Worm (Caenorhabditis elegans) whole organism, young adult: Measurements from ENCODE around the gene Y44A6D.7.

ENCODE experiments used
- B0019.2 ChIP-seq: fragments of 200-800 bp; sonication (Bioruptor generic); conservative IDR thresholded peaks from 2 replicates; pipeline ENCODE4 v1.3.6; 2022; ENCODE audit warnings: missing genetic modification reagents, missing genetic modification characterization, missing compliant biosample characterization
- B0336.3 ChIP-seq: fragments of 200-800 bp; sonication (Bioruptor generic); IDR thresholded peaks from 2 replicates; pipeline ENCODE4 v1.3.6; 2022; ENCODE audit warnings: missing genetic modification characterization, missing compliant biosample characterization
- F23B12.7 ChIP-seq: sonication (generic microtip); optimal IDR thresholded peaks from 2 replicates; lab custom pipeline; 2017; ENCODE audit warnings: missing genetic modification characterization, mild to moderate bottlenecking, missing compliant biosample characterization, antibody characterized with exemption, moderate library complexity; ENCODE audit not compliant: insufficient read depth
- F37B4.10 ChIP-seq: fragments of 200-800 bp; sonication (Bioruptor generic); IDR thresholded peaks from 2 replicates; pipeline ENCODE4 v1.3.6; 2022; ENCODE audit warnings: missing genetic modification characterization, missing compliant biosample characterization
- F57C9.4 ChIP-seq: sonication (generic microtip); optimal IDR thresholded peaks from 2 replicates; lab custom pipeline; 2017; ENCODE audit warnings: mild to moderate bottlenecking, missing genetic modification characterization, missing compliant biosample characterization
- K11D2.4 ChIP-seq: fragments of 200-800 bp; sonication (Bioruptor generic); IDR thresholded peaks from 2 replicates; pipeline ENCODE4 v1.3.6; 2022; ENCODE audit warnings: missing genetic modification reagents, missing genetic modification characterization, missing compliant biosample characterization
- K12H6.12 ChIP-seq: fragments of 200-800 bp; sonication (Bioruptor generic); optimal IDR thresholded peaks from 2 replicates; lab custom pipeline; 2018; ENCODE audit warnings: mild to moderate bottlenecking, missing genetic modification characterization, missing compliant biosample characterization
- Y53G8AR.9 ChIP-seq: fragments of 200-800 bp; sonication (Bioruptor generic); conservative IDR thresholded peaks from 2 replicates; pipeline ENCODE4 v1.3.6; 2022; ENCODE audit warnings: missing genetic modification reagents, missing genetic modification characterization, missing compliant biosample characterization
- Y95B8A.8 ChIP-seq: fragments of 200-800 bp; sonication (Bioruptor generic); IDR thresholded peaks from 2 replicates; pipeline ENCODE4 v1.3.6; 2022; ENCODE audit warnings: missing genetic modification reagents, missing genetic modification characterization, missing compliant biosample characterization
- akir-1 ChIP-seq: fragments of 200-800 bp; sonication (Bioruptor generic); optimal IDR thresholded peaks from 2 replicates; lab custom pipeline; 2018; ENCODE audit warnings: mild to moderate bottlenecking, missing genetic modification characterization, moderate library complexity, missing compliant biosample characterization
- aptf-2 ChIP-seq: fragments of 200-800 bp; sonication (Bioruptor generic); conservative IDR thresholded peaks from 2 replicates; pipeline ENCODE4 v1.3.6; 2022; ENCODE audit warnings: missing genetic modification reagents, missing genetic modification characterization, missing compliant biosample characterization
- atf-7 ChIP-seq: sonication (generic microtip); optimal IDR thresholded peaks from 2 replicates; lab custom pipeline; 2017; ENCODE audit warnings: mild to moderate bottlenecking, missing genetic modification characterization, missing compliant biosample characterization
- attf-5 ChIP-seq: fragments of 200-800 bp; sonication (Bioruptor generic); optimal IDR thresholded peaks from 2 replicates; lab custom pipeline; 2018; ENCODE audit warnings: mild to moderate bottlenecking, missing genetic modification characterization, missing compliant biosample characterization
- ccch-3 ChIP-seq: fragments of 200-800 bp; sonication (Bioruptor generic); optimal IDR thresholded peaks from 2 replicates; lab custom pipeline; 2018; ENCODE audit warnings: mild to moderate bottlenecking, missing genetic modification characterization, missing compliant biosample characterization
- chd-7 ChIP-seq: sonication (generic microtip); optimal IDR thresholded peaks from 2 replicates; lab custom pipeline; 2016; ENCODE audit warnings: mild to moderate bottlenecking, missing genetic modification characterization, moderate library complexity, missing compliant biosample characterization
- egl-18 ChIP-seq: fragments of 200-800 bp; sonication (Bioruptor generic); IDR thresholded peaks from 2 replicates; pipeline ENCODE4 v1.3.6; 2022; ENCODE audit warnings: missing genetic modification reagents, missing genetic modification characterization, missing compliant biosample characterization
- egl-44 ChIP-seq: fragments of 200-800 bp; sonication (Bioruptor generic); IDR thresholded peaks from 2 replicates; pipeline ENCODE4 v1.3.6; 2022; ENCODE audit warnings: missing genetic modification reagents, missing genetic modification characterization, missing compliant biosample characterization
- ekl-4 ChIP-seq: fragments of 200-800 bp; sonication (Bioruptor generic); IDR thresholded peaks from 2 replicates; pipeline ENCODE4 v1.3.6; 2022; ENCODE audit warnings: missing genetic modification reagents, missing genetic modification characterization, missing compliant biosample characterization
- fkh-3 ChIP-seq: sonication (generic microtip); optimal IDR thresholded peaks from 2 replicates; lab custom pipeline; 2016; ENCODE audit warnings: mild to moderate bottlenecking, missing genetic modification characterization, missing compliant biosample characterization
- gei-17 ChIP-seq: fragments of 200-800 bp; sonication (Bioruptor generic); optimal IDR thresholded peaks from 2 replicates; lab custom pipeline; 2018; ENCODE audit warnings: mild to moderate bottlenecking, missing genetic modification characterization, missing compliant biosample characterization
- him-1 ChIP-seq: sonication (generic microtip); optimal IDR thresholded peaks from 2 replicates; lab custom pipeline; 2016; ENCODE audit warnings: missing genotype, missing genetic modification reagents, missing genetic modification characterization, missing compliant biosample characterization
- hlh-12 ChIP-seq: sonication (generic microtip); optimal IDR thresholded peaks from 2 replicates; lab custom pipeline; 2016; ENCODE audit warnings: missing genetic modification characterization, missing compliant biosample characterization
- hlh-26 ChIP-seq: fragments of 200-800 bp; sonication (Bioruptor generic); conservative IDR thresholded peaks from 2 replicates; pipeline ENCODE4 v1.3.6; 2022; ENCODE audit warnings: missing genetic modification reagents, missing genetic modification characterization, missing compliant biosample characterization
- hmg-1.2 ChIP-seq: fragments of 200-800 bp; sonication (Bioruptor generic); IDR thresholded peaks from 2 replicates; pipeline ENCODE4 v1.3.6; 2022; ENCODE audit warnings: missing genetic modification reagents, missing genetic modification characterization, missing compliant biosample characterization
- hrde-1 ChIP-seq: sonication (generic microtip); optimal IDR thresholded peaks from 2 replicates; lab custom pipeline; 2016; ENCODE audit warnings: missing genetic modification characterization, mild to moderate bottlenecking, missing compliant biosample characterization, moderate library complexity, missing genotype, missing genetic modification reagents, borderline replicate concordance
- let-526 ChIP-seq: fragments of 200-800 bp; sonication (Bioruptor generic); IDR thresholded peaks from 2 replicates; pipeline ENCODE4 v1.3.6; 2022; ENCODE audit warnings: missing genetic modification reagents, missing genetic modification characterization, missing compliant biosample characterization
- let-607 ChIP-seq, 2 experiments: fragments of 200-800 bp in 1 of 2; sonication (Bioruptor generic) in 1 of 2; sonication (generic microtip) in 1 of 2; optimal IDR thresholded peaks; 2 replicates each; lab custom pipeline; 2016 to 2018; ENCODE audit warnings: mild to moderate bottlenecking in 2 of 2, missing compliant biosample characterization in 2 of 2, missing genetic modification characterization in 2 of 2, moderate library complexity in 2 of 2, missing genotype in 1 of 2
- lir-1 ChIP-seq: fragments of 200-800 bp; sonication (Bioruptor generic); conservative IDR thresholded peaks from 2 replicates; pipeline ENCODE4 v1.3.6; 2022; ENCODE audit warnings: missing genetic modification reagents, missing genetic modification characterization, missing compliant biosample characterization
- lsl-1 ChIP-seq: fragments of 200-800 bp; sonication (Bioruptor generic); optimal IDR thresholded peaks from 2 replicates; lab custom pipeline; 2018; ENCODE audit warnings: mild to moderate bottlenecking, missing genetic modification characterization, moderate library complexity, missing compliant biosample characterization
- madf-6 ChIP-seq: fragments of 200-800 bp; sonication (Bioruptor generic); IDR thresholded peaks from 2 replicates; pipeline ENCODE4 v1.3.6; 2022; ENCODE audit warnings: missing genetic modification reagents, missing genetic modification characterization, missing compliant biosample characterization
- mcd-1 ChIP-seq: fragments of 200-800 bp; sonication (Bioruptor generic); IDR thresholded peaks from 2 replicates; pipeline ENCODE4 v1.3.6; 2022; ENCODE audit warnings: missing genetic modification reagents, missing genetic modification characterization, missing compliant biosample characterization
- mes-4 ChIP-seq: sonication (generic microtip); optimal IDR thresholded peaks from 2 replicates; lab custom pipeline; 2016; ENCODE audit warnings: missing genotype, missing genetic modification characterization, missing compliant biosample characterization
- nfya-2 ChIP-seq: fragments of 200-800 bp; sonication (Bioruptor generic); IDR thresholded peaks from 2 replicates; pipeline ENCODE4 v1.3.6; 2022; ENCODE audit warnings: missing genetic modification reagents, missing genetic modification characterization, missing compliant biosample characterization
- nfyb-1 ChIP-seq: fragments of 200-800 bp; sonication (Bioruptor generic); IDR thresholded peaks from 2 replicates; pipeline ENCODE4 v1.3.6; 2022; ENCODE audit warnings: missing genetic modification reagents, missing genetic modification characterization, missing compliant biosample characterization
- nhr-27 ChIP-seq: fragments of 200-800 bp; sonication (Bioruptor generic); optimal IDR thresholded peaks from 2 replicates; lab custom pipeline; 2018; ENCODE audit warnings: mild to moderate bottlenecking, missing genetic modification characterization, moderate library complexity, missing compliant biosample characterization
- pbrm-1 ChIP-seq: fragments of 200-800 bp; sonication (Bioruptor generic); IDR thresholded peaks from 2 replicates; pipeline ENCODE4 v1.3.6; 2022; ENCODE audit warnings: missing genetic modification reagents, missing genetic modification characterization, missing compliant biosample characterization
- pha-4 ChIP-seq: fragments of 150-350 bp; sonication (generic microtip); optimal IDR thresholded peaks from 2 replicates; lab custom pipeline; 2014; ENCODE audit warnings: missing biosample characterization, missing genetic modification reagents, missing genetic modification characterization
- sea-2 ChIP-seq: fragments of 200-800 bp; sonication (Bioruptor generic); IDR thresholded peaks from 2 replicates; pipeline ENCODE4 v1.3.6; 2022; ENCODE audit warnings: missing genetic modification characterization, missing compliant biosample characterization
- snpc-1.1 ChIP-seq: sonication (generic microtip); optimal IDR thresholded peaks from 2 replicates; lab custom pipeline; 2017; ENCODE audit warnings: missing genetic modification characterization, mild to moderate bottlenecking, missing compliant biosample characterization, antibody characterized with exemption, moderate library complexity, missing genotype, missing genetic modification reagents; ENCODE audit not compliant: insufficient read depth
- snpc-3.4 ChIP-seq: sonication (generic microtip); optimal IDR thresholded peaks from 2 replicates; lab custom pipeline; 2017; ENCODE audit warnings: missing genetic modification characterization, mild to moderate bottlenecking, missing compliant biosample characterization, antibody characterized with exemption, moderate library complexity, missing genotype, missing genetic modification reagents
- snpc-4 ChIP-seq, 5 experiments: fragments of 150-350 bp in 1 of 5; sonication (generic microtip) in 4 of 5; optimal IDR thresholded peaks; 2 replicates each; lab custom pipeline; 2014 to 2018; ENCODE audit warnings: missing genetic modification characterization in 5 of 5, missing biosample characterization in 3 of 5, antibody characterized with exemption in 2 of 5, mild to moderate bottlenecking in 2 of 5, missing compliant biosample characterization in 2 of 5, missing genotype in 2 of 5, moderate library complexity in 2 of 5, missing genetic modification reagents in 1 of 5
- somi-1 ChIP-seq: fragments of 200-800 bp; sonication (Bioruptor generic); optimal IDR thresholded peaks from 2 replicates; lab custom pipeline; 2018; ENCODE audit warnings: mild to moderate bottlenecking, missing genetic modification characterization, missing compliant biosample characterization
- tbp1 ChIP-seq: fragments of 200-800 bp; sonication (Bioruptor generic); optimal IDR thresholded peaks from 2 replicates; lab custom pipeline; 2018; ENCODE audit warnings: mild to moderate bottlenecking, missing genetic modification characterization, missing compliant biosample characterization
- zfh-2 ChIP-seq: fragments of 200-800 bp; sonication (Bioruptor generic); conservative IDR thresholded peaks from 2 replicates; pipeline ENCODE4 v1.3.6; 2022; ENCODE audit warnings: missing genetic modification reagents, missing genetic modification characterization, missing compliant biosample characterization
- ztf-18 ChIP-seq: sonication (generic microtip); optimal IDR thresholded peaks from 2 replicates; lab custom pipeline; 2016; ENCODE audit warnings: missing genotype, mild to moderate bottlenecking, missing genetic modification characterization, missing compliant biosample characterization
- ztf-22 ChIP-seq: fragments of 200-800 bp; sonication (Bioruptor generic); optimal IDR thresholded peaks from 2 replicates; lab custom pipeline; 2018; ENCODE audit warnings: mild to moderate bottlenecking, missing genetic modification characterization, moderate library complexity, missing compliant biosample characterization
- ztf-25 ChIP-seq: fragments of 200-800 bp; sonication (Bioruptor generic); IDR thresholded peaks from 2 replicates; pipeline ENCODE4 v1.3.6; 2022; ENCODE audit warnings: missing genetic modification reagents, missing genetic modification characterization, missing compliant biosample characterization

The Y44A6D.7 gene

DNA sequence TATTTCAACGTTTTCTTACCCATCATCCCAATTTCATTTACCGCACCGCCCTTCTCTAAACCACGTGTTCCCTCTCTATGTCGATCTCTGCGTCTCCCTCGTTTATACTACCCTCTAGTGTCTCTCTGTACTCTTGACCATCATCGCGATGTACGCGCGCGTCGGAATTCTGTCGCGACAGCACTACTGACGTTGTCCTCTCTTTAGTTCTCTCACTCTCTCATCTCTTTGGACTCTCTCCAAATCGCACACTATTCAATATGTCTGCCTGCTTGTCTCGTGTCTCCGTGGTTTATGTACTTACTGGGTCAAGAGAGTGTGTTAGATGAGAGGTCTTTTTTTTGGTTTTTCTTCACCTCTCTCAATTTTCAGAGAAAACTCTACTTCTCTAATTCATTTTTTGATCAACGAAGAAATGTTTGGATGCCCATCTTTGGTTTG lies 36.2 kb upstream of the Y44A6D.7 start (continued):
- TF ChIP-seq B0019.2 (no peak), lsl-1 (no peak), nfyb-1 (GFP tag; lab: Robert Waterston, UW) (peak; percentile 95), fkh-3 (tag; lab: Kevin White, UChicago) (peak; percentile 19), egl-44 (GFP tag; lab: Robert Waterston, UW) (peak; percentile 78; the same call in 1 of the 2 replicates), atf-7 (peak; percentile 91), chd-7 (tag; lab: Kevin White, UChicago) (peak; percentile 94), him-1 (tag; lab: Kevin White, UChicago) (no peak), F57C9.4 (tag; lab: Kevin White, UChicago) (no peak), let-607 (tag; optimal IDR thresholded peaks at IDR 0.05; lab: Kevin White, UChicago) (peak; percentile 85 to 91), Y53G8AR.9 (GFP tag; lab: Robert Waterston, UW) (peak; percentile 76; the same call in 1 of the 2 replicates), sea-2 (GFP tag; lab: Robert Waterston, UW) (no peak), hrde-1 (no peak), aptf-2 (GFP tag; lab: Robert Waterston, UW) (0 out of 2 replicates have a peak, but pooled peaks have one; percentile 40), ztf-18 (tag; lab: Kevin White, UChicago) (peak; percentile 53), gei-17 (peak; percentile 78), F23B12.7 (tag; lab: Kevin White, UChicago) (no peak), pha-4 (tag; lab: Kevin White, UChicago) (no peak), ztf-25 (no peak), ekl-4 (GFP tag; lab: Robert Waterston, UW) (peak; percentile 82), let-526 (GFP tag; lab: Robert Waterston, UW) (peak; percentile 87), attf-5 (peak; percentile 78), mes-4 (tag; lab: Kevin White, UChicago) (no peak), lir-1 (GFP tag; lab: Robert Waterston, UW) (peak; percentile 85), nhr-27 (tag; lab: Kevin White, UChicago) (no peak), snpc-3.4 (tag; lab: Kevin White, UChicago) (no peak), K12H6.12 (tag; lab: Kevin White, UChicago) (peak; percentile 96), B0336.3 (GFP tag; lab: Robert Waterston, UW) (peak; percentile 84), zfh-2 (GFP tag; lab: Robert Waterston, UW) (no peak; the same call in 1 of the 2 replicates), Y95B8A.8 (GFP tag; lab: Robert Waterston, UW) (peak; percentile 43; the same call in 1 of the 2 replicates), tbp1 (GFP tag; lab: Kevin White, UChicago) (peak; percentile 69), hlh-26 (GFP tag; lab: Robert Waterston, UW) (no peak), akir-1 (GFP tag; lab: Kevin White, UChicago) (peak; percentile 49), somi-1 (GFP tag; lab: Kevin White, UChicago) (peak; percentile 93), snpc-1.1 (tag; lab: Kevin White, UChicago) (no peak), pbrm-1 (GFP tag; lab: Robert Waterston, UW) (peak; percentile 92), snpc-4 (GFP tag; optimal IDR thresholded peaks at IDR 0.05; lab: Kevin White, UChicago) (no peak), snpc-4 (tag; optimal IDR thresholded peaks at IDR 0.05; lab: Kevin White, UChicago) (peak in 3 of 4 experiments; percentile 14 to 80 (median 79)), nfya-2 (GFP tag; lab: Robert Waterston, UW) (no peak), madf-6 (0 out of 2 replicates have a peak, but pooled peaks have one; percentile 16), ztf-22 (GFP tag; lab: Kevin White, UChicago) (peak; percentile 51), ccch-3 (no peak), hmg-1.2 (GFP tag; lab: Robert Waterston, UW) (peak; percentile 94), egl-18 (GFP tag; lab: Robert Waterston, UW) (no peak), mcd-1 (GFP tag; lab: Robert Waterston, UW) (peak; percentile 78), K11D2.4 (peak; percentile 87), hlh-12 (tag; lab: Kevin White, UChicago) (no peak), F37B4.10 (no peak)
